Worm (Caenorhabditis elegans): ENCODE measurements around the gene T14B4.1.

ce11 chrII:6736604-6737003 is at the start of gene T14B4.1:
- TF ChIP-seq unc-62 (GFP tag; optimal IDR thresholded peaks at IDR 0.05 in 1 of 2) (no peak), unc-62 (tag; optimal IDR thresholded peaks at IDR 0.05) (no peak), ama-1 (optimal IDR thresholded peaks at IDR 0.05) (no peak), cey-2 (tag; optimal IDR thresholded peaks at IDR 0.05; ENCODE audit: borderline replicate concordance, insufficient read depth) (no peak), pqm-1 (tag; optimal IDR thresholded peaks at IDR 0.05) (no peak), fos-1 (tag; optimal IDR thresholded peaks at IDR 0.05) (no peak), daf-12 (tag; optimal IDR thresholded peaks at IDR 0.05) (no peak), tra-1 (GFP tag; IDR thresholded peaks at IDR 0.05) (no peak), nhr-77 (tag; optimal IDR thresholded peaks at IDR 0.05) (no peak), tag-97 (GFP tag; IDR thresholded peaks at IDR 0.05) (no peak), nhr-6 (tag; optimal IDR thresholded peaks at IDR 0.05) (no peak), skn-1 (tag; optimal IDR thresholded peaks at IDR 0.05) (no peak)

All from whole organism, L4 larva.